Fruit fly (Drosophila melanogaster) whole organism, wandering third instar larva: ENCODE measurements around the gene CG2124.
A peak's percentile ranks its signal among the peaks of the same experiment; 100 is the strongest.

Experiments used
- Abd-B ChIP-seq: fragments of >200 bp; optimal IDR thresholded peaks from 2 replicates; lab custom pipeline; 2017; ENCODE audit warnings: missing biosample characterization, missing genetic modification characterization
- CG32264 ChIP-seq: fragments of 200-800 bp; sonication (Bioruptor generic); optimal IDR thresholded peaks from 2 replicates; lab custom pipeline; 2016; ENCODE audit warnings: missing biosample characterization, missing genetic modification characterization
- CG9705 ChIP-seq: fragments of 200-800 bp; sonication (Bioruptor generic); optimal IDR thresholded peaks from 2 replicates; lab custom pipeline; 2018; ENCODE audit warnings: missing biosample characterization, mild to moderate bottlenecking, missing genetic modification characterization
- CrebA ChIP-seq: fragments of 200-800 bp; sonication (Bioruptor generic); optimal IDR thresholded peaks from 2 replicates; lab custom pipeline; 2016; ENCODE audit warnings: missing biosample characterization, mild to moderate bottlenecking, missing genetic modification characterization, borderline replicate concordance
- Dfd ChIP-seq: fragments of >200 bp; optimal IDR thresholded peaks from 2 replicates; lab custom pipeline; 2017; ENCODE audit warnings: missing biosample characterization, missing genetic modification characterization
- Dif ChIP-seq: fragments of 200-275, 200-300 bp; sonication (Bioruptor generic); optimal IDR thresholded peaks from 2 replicates; lab custom pipeline; 2018; ENCODE audit warnings: missing biosample characterization, missing genetic modification characterization; ENCODE audit not compliant: partially characterized antibody
- GATAd ChIP-seq: sonication (Bioruptor generic); optimal IDR thresholded peaks from 2 replicates; lab custom pipeline; 2016; ENCODE audit warnings: missing biosample characterization, missing genetic modification characterization
- HLH106 ChIP-seq: fragments of 200-800 bp; optimal IDR thresholded peaks from 3 replicates; lab custom pipeline; 2019; ENCODE audit warnings: missing biosample characterization, mild to moderate bottlenecking, missing genetic modification characterization, moderate library complexity
- Hnf4 ChIP-seq: fragments of 200-800 bp; sonication (Bioruptor generic); optimal IDR thresholded peaks from 2 replicates; lab custom pipeline; 2016; ENCODE audit warnings: missing biosample characterization, mild to moderate bottlenecking, missing genetic modification characterization
- Hr78 ChIP-seq: fragments of >200 bp; optimal IDR thresholded peaks from 2 replicates; lab custom pipeline; 2017; ENCODE audit warnings: missing biosample characterization, missing genetic modification characterization
- Hr83 ChIP-seq: fragments of 200-300 bp; sonication (Bioruptor generic); optimal IDR thresholded peaks from 2 replicates; lab custom pipeline; 2016; ENCODE audit warnings: missing biosample characterization, mild to moderate bottlenecking, missing genetic modification characterization, moderate library complexity; ENCODE audit not compliant: poor library complexity, severe bottlenecking
- Jra ChIP-seq: sonication (Bioruptor generic); optimal IDR thresholded peaks from 2 replicates; lab custom pipeline; 2016; ENCODE audit warnings: missing biosample characterization, missing genetic modification characterization
- Mio ChIP-seq: sonication (Bioruptor generic); optimal IDR thresholded peaks from 2 replicates; lab custom pipeline; 2016; ENCODE audit warnings: missing biosample characterization, missing genetic modification characterization
- Myc ChIP-seq: fragments of >200 bp; optimal IDR thresholded peaks from 2 replicates; lab custom pipeline; 2017
- N ChIP-seq: fragments of >200 bp; optimal IDR thresholded peaks from 2 replicates; lab custom pipeline; 2018; ENCODE audit warnings: missing biosample characterization, missing external identifiers, missing genetic modification characterization
- OdsH ChIP-seq: fragments of 200-800 bp; sonication (Bioruptor generic); optimal IDR thresholded peaks from 2 replicates; lab custom pipeline; 2016; ENCODE audit warnings: missing biosample characterization, mild to moderate bottlenecking, missing genetic modification characterization
- Rel ChIP-seq, 2 experiments: fragments of 200-800 bp; sonication (Bioruptor generic) in 1 of 2; optimal IDR thresholded peaks; 2 replicates in 1 of 2; 3 replicates in 1 of 2; lab custom pipeline; 2016 to 2019; ENCODE audit warnings: mild to moderate bottlenecking in 2 of 2, missing biosample characterization in 2 of 2, missing genetic modification characterization in 2 of 2, moderate library complexity in 1 of 2
- Sp1 ChIP-seq: fragments of 200-800 bp; sonication (Bioruptor generic); optimal IDR thresholded peaks from 3 replicates; lab custom pipeline; 2019; ENCODE audit warnings: missing biosample characterization, mild to moderate bottlenecking, missing genetic modification characterization, moderate library complexity
- Vsx2 ChIP-seq: fragments of 200-300, 225-300 bp; sonication (Bioruptor generic); optimal IDR thresholded peaks from 2 replicates; lab custom pipeline; 2018; ENCODE audit warnings: missing biosample characterization, missing genetic modification characterization; ENCODE audit not compliant: partially characterized antibody
- br ChIP-seq: fragments of 200-800 bp; sonication (Bioruptor generic); optimal IDR thresholded peaks from 2 replicates; lab custom pipeline; 2016; ENCODE audit warnings: missing biosample characterization, missing genetic modification characterization
- brk ChIP-seq: fragments of 200-800 bp; sonication (Bioruptor generic); optimal IDR thresholded peaks from 2 replicates; lab custom pipeline; 2016; ENCODE audit warnings: missing biosample characterization, mild to moderate bottlenecking, missing genetic modification characterization
- dl ChIP-seq, 2 experiments: fragments of 175-275, 200-275 bp in 1 of 2; fragments of 200-275 bp in 1 of 2; sonication (Bioruptor generic); optimal IDR thresholded peaks; lab custom pipeline; 2018; ENCODE audit warnings: mild to moderate bottlenecking in 2 of 2, missing biosample characterization in 2 of 2, missing genetic modification characterization in 2 of 2, moderate library complexity in 2 of 2; ENCODE audit not compliant: partially characterized antibody in 2 of 2, insufficient read depth in 1 of 2
- dmrt93B ChIP-seq: fragments of 200-800 bp; sonication (Bioruptor generic); optimal IDR thresholded peaks from 2 replicates; lab custom pipeline; 2018; ENCODE audit warnings: missing biosample characterization, mild to moderate bottlenecking, missing genetic modification characterization
- dsf ChIP-seq: sonication (Bioruptor generic); optimal IDR thresholded peaks from 2 replicates; lab custom pipeline; 2016; ENCODE audit warnings: missing biosample characterization, missing genetic modification characterization, borderline replicate concordance
- ey ChIP-seq: fragments of 200-800 bp; sonication (Bioruptor generic); optimal IDR thresholded peaks from 2 replicates; lab custom pipeline; 2016; ENCODE audit warnings: missing biosample characterization, missing genetic modification characterization
- foxo ChIP-seq, 2 experiments: fragments of 200-800 bp; sonication (Bioruptor generic); optimal IDR thresholded peaks; 2 replicates in 1 of 2; 3 replicates in 1 of 2; lab custom pipeline; 2016 to 2017; ENCODE audit warnings: missing biosample characterization in 2 of 2, missing genetic modification characterization in 2 of 2
- fru ChIP-seq: fragments of 200-800 bp; sonication (Bioruptor generic); optimal IDR thresholded peaks from 3 replicates; lab custom pipeline; 2016; ENCODE audit warnings: missing biosample characterization, mild to moderate bottlenecking, missing genetic modification characterization
- h ChIP-seq: fragments of 200-800 bp; sonication (Bioruptor generic); optimal IDR thresholded peaks from 3 replicates; lab custom pipeline; 2016; ENCODE audit warnings: missing biosample characterization, mild to moderate bottlenecking, missing genetic modification characterization
- jim ChIP-seq: fragments of 175-275, 200-325 bp; sonication (Bioruptor generic); optimal IDR thresholded peaks from 2 replicates; lab custom pipeline; 2016; ENCODE audit warnings: missing biosample characterization, mild to moderate bottlenecking, missing genetic modification characterization
- lola ChIP-seq: fragments of >200 bp; optimal IDR thresholded peaks from 2 replicates; lab custom pipeline; 2017; ENCODE audit warnings: missing biosample characterization, missing genetic modification characterization
- pan ChIP-seq: fragments of >200 bp; optimal IDR thresholded peaks from 2 replicates; lab custom pipeline; 2017
- psq ChIP-seq: fragments of 200-800 bp; sonication (Bioruptor generic); optimal IDR thresholded peaks from 3 replicates; lab custom pipeline; 2017; ENCODE audit warnings: missing biosample characterization, mild to moderate bottlenecking, missing genetic modification characterization, moderate library complexity
- rgr ChIP-seq: fragments of 200-800 bp; sonication (Bioruptor generic); optimal IDR thresholded peaks from 3 replicates; lab custom pipeline; 2016; ENCODE audit warnings: missing biosample characterization, mild to moderate bottlenecking, missing genetic modification characterization
- sage ChIP-seq: fragments of 200-800 bp; sonication (Bioruptor generic); optimal IDR thresholded peaks from 2 replicates; lab custom pipeline; 2016; ENCODE audit warnings: missing biosample characterization, mild to moderate bottlenecking, missing genetic modification characterization
- sv ChIP-seq: fragments of 200-800 bp; sonication (Bioruptor generic); optimal IDR thresholded peaks from 3 replicates; lab custom pipeline; 2016; ENCODE audit warnings: missing biosample characterization, missing genetic modification characterization
- tai ChIP-seq: sonication (Bioruptor generic); optimal IDR thresholded peaks from 2 replicates; lab custom pipeline; 2016; ENCODE audit warnings: missing biosample characterization, missing genetic modification characterization
- usp ChIP-seq: fragments of >200 bp; optimal IDR thresholded peaks from 2 replicates; lab custom pipeline; 2017; ENCODE audit warnings: missing biosample characterization, missing genetic modification characterization
- woc ChIP-seq: sonication (Bioruptor generic); optimal IDR thresholded peaks from 2 replicates; lab custom pipeline; 2016; ENCODE audit warnings: missing biosample characterization, mild to moderate bottlenecking, missing genetic modification characterization

Gene CG2124

DNA sequence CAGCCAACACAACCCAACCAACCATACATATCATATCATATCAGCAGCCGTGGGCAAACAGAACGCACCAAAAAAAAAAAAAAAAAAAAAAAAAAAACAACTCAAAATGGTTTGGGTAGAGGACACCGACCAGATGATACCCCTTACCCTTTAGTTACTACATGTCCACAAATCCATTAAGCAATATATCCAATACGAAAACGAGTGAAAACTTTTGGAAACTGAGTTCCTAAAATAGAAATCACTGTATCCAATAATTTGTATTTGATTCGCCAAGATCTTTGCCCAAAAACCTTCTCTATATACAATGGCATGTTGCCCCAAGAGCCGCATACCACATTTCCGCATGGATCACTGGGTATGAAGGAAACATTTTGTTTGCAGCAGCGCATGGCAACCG, 14.4 kb upstream of the CG2124 start (continued):
- TF ChIP-seq fru (GFP tag; lab: Kevin White, UChicago) = peak; percentile 33
- no peak for TF ChIP-seq brk
- peak; percentile 50 for TF ChIP-seq pan (lab: Kevin White, UChicago)
- no peak for TF ChIP-seq Hr78 (GFP tag; lab: Kevin White, UChicago)
- TF ChIP-seq woc (GFP tag; lab: Kevin White, UChicago) = peak; percentile 63
- peak; percentile 27 for TF ChIP-seq psq (GFP tag; lab: Kevin White, UChicago)
- TF ChIP-seq h (GFP tag; lab: Kevin White, UChicago) = peak; percentile 26
- TF ChIP-seq Jra (GFP tag; lab: Kevin White, UChicago) = no peak
- TF ChIP-seq Myc (lab: Kevin White, UChicago) = no peak
- no peak for TF ChIP-seq lola (GFP tag; lab: Kevin White, UChicago)

- TF ChIP-seq N (GFP tag; lab: Kevin White, UChicago) (no peak), Jra (GFP tag; lab: Kevin White, UChicago) (no peak), sage (GFP tag; lab: Kevin White, UChicago) (no peak), tai (GFP tag; lab: Kevin White, UChicago) (no peak), CG9705 (GFP tag; lab: Kevin White, UChicago) (no peak), Abd-B (GFP tag; lab: Kevin White, UChicago) (no peak), sv (GFP tag; lab: Kevin White, UChicago) (no peak), Dif (GFP tag; lab: Kevin White, UChicago) (no peak), OdsH (GFP tag; lab: Kevin White, UChicago) (no peak), Hnf4 (GFP tag; lab: Kevin White, UChicago) (no peak), CG32264 (GFP tag; lab: Kevin White, UChicago) (no peak), dsf (no peak), dl (GFP tag; optimal IDR thresholded peaks at IDR 0.05; lab: Kevin White, UChicago; ENCODE audit: insufficient read depth in 1 of 2, partially characterized antibody in 2 of 2) (no peak), dmrt93B (GFP tag; lab: Kevin White, UChicago) (no peak), psq (GFP tag; lab: Kevin White, UChicago) (no peak), pan (lab: Kevin White, UChicago) (no peak), Mio (GFP tag; lab: Kevin White, UChicago) (no peak), Sp1 (GFP tag; lab: Kevin White, UChicago) (no peak)
These were observed 13.9 kb upstream of the CG2124 start for dm6 chrX:10582064-10582463.

DNA sequence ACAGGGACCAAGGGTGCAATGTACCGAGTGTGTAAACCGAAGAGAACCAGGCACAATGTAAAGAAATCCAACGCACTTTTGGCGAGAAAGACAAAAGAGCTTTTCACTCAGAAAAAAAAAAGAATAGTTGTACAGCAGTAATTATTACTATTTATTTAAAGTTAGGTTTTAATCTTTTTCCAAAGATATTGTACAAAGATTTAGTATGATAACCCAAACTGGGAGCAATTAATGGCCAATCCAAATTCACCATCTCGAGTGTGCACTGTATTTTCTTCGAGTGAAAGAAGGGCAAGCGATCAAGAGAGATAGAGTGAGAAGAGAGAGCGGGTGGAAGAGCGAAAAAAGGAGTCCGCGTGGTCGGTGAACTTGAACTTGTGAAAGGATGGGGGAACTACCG, 11.5 kb upstream of the CG2124 start:
- TF ChIP-seq Sp1 (GFP tag; lab: Kevin White, UChicago) (peak; percentile 92), Abd-B (GFP tag; lab: Kevin White, UChicago) (no peak), jim (GFP tag; lab: Kevin White, UChicago) (no peak), Dfd (GFP tag; lab: Kevin White, UChicago) (no peak), ey (GFP tag; lab: Kevin White, UChicago) (peak; percentile 93), pan (lab: Kevin White, UChicago) (no peak), N (GFP tag; lab: Kevin White, UChicago) (no peak), psq (GFP tag; lab: Kevin White, UChicago) (peak; percentile 94), dsf (peak; percentile 38), dl (GFP tag; optimal IDR thresholded peaks at IDR 0.05; lab: Kevin White, UChicago; ENCODE audit: insufficient read depth in 1 of 2, partially characterized antibody in 2 of 2) (no peak), brk (peak; percentile 74), CrebA (GFP tag; lab: Kevin White, UChicago) (peak; percentile 21), woc (GFP tag; lab: Kevin White, UChicago) (peak; percentile 90), Myc (lab: Kevin White, UChicago) (no peak), foxo (GFP tag; optimal IDR thresholded peaks at IDR 0.05; lab: Kevin White, UChicago) (peak; percentile 35 to 96), h (GFP tag; lab: Kevin White, UChicago) (peak; percentile 95), fru (GFP tag; lab: Kevin White, UChicago) (peak; percentile 97), Dif (GFP tag; lab: Kevin White, UChicago) (no peak), Vsx2 (GFP tag; lab: Kevin White, UChicago) (no peak), Jra (GFP tag; lab: Kevin White, UChicago) (peak; percentile 70), OdsH (GFP tag; lab: Kevin White, UChicago) (peak; percentile 89), CG32264 (GFP tag; lab: Kevin White, UChicago) (peak; percentile 81), GATAd (GFP tag; lab: Kevin White, UChicago) (peak; percentile 47), dmrt93B (GFP tag; lab: Kevin White, UChicago) (peak; percentile 84), Hr78 (GFP tag; lab: Kevin White, UChicago) (no peak), sage (GFP tag; lab: Kevin White, UChicago) (peak; percentile 89), CG9705 (GFP tag; lab: Kevin White, UChicago) (peak; percentile 55), rgr (peak; percentile 90), lola (GFP tag; lab: Kevin White, UChicago) (no peak), Hnf4 (GFP tag; lab: Kevin White, UChicago) (peak; percentile 84), Rel (GFP tag; optimal IDR thresholded peaks at IDR 0.05; lab: Kevin White, UChicago) (peak; percentile 42), Rel (tag; optimal IDR thresholded peaks at IDR 0.05; lab: Kevin White, UChicago) (peak; percentile 19), tai (GFP tag; lab: Kevin White, UChicago) (peak; percentile 88), HLH106 (peak; percentile 94), Mio (GFP tag; lab: Kevin White, UChicago) (peak; percentile 24), usp (no peak), Hr83 (GFP tag; lab: Kevin White, UChicago) (no peak), sv (GFP tag; lab: Kevin White, UChicago) (no peak), br (GFP tag; lab: Kevin White, UChicago) (peak; percentile 92)
